Fruit fly (Drosophila melanogaster) whole organism, embryonic: ENCODE results near the gene Yip1d1.
A peak's percentile ranks its signal among the peaks of the same experiment; 100 is the strongest.

ENCODE experiments used
- Atf-2 ChIP-seq: fragments of 200-800 bp; sonication (Bioruptor generic); optimal IDR thresholded peaks from 2 replicates; lab custom pipeline; 2016; ENCODE audit warnings: missing biosample characterization, missing genetic modification characterization
- Awh ChIP-seq: fragments of 200-800 bp; sonication (Bioruptor generic); IDR thresholded peaks from 2 replicates; pipeline ENCODE4, ENCODE4 v1.3.6; 2022; ENCODE audit warnings: missing biosample characterization, missing genetic modification characterization
- CG12071 ChIP-seq: fragments of 200-800 bp; sonication (Bioruptor generic); optimal IDR thresholded peaks from 3 replicates; lab custom pipeline; 2018; ENCODE audit warnings: missing biosample characterization, mild to moderate bottlenecking, missing genetic modification characterization
- CG13624 ChIP-seq: fragments of 200-800 bp; sonication (Bioruptor generic); optimal IDR thresholded peaks from 2 replicates; lab custom pipeline; 2016; ENCODE audit warnings: missing biosample characterization, missing genetic modification characterization
- CG13775 ChIP-seq: fragments of 200-800 bp; sonication (Bioruptor generic); optimal IDR thresholded peaks from 3 replicates; lab custom pipeline; 2017; ENCODE audit warnings: missing biosample characterization, mild to moderate bottlenecking, missing genetic modification characterization
- CG14050 ChIP-seq: fragments of 200-800 bp; sonication (Bioruptor generic); IDR thresholded peaks from 3 replicates; pipeline ENCODE4 v1.3.6; 2022; ENCODE audit warnings: missing biosample characterization, missing genetic modification characterization
- CG14710 ChIP-seq: fragments of 200-800 bp; sonication (Bioruptor generic); optimal IDR thresholded peaks from 3 replicates; lab custom pipeline; 2019; ENCODE audit warnings: missing biosample characterization, mild to moderate bottlenecking, missing genetic modification characterization, moderate library complexity
- CG14860 ChIP-seq: fragments of 200-800 bp; sonication (Bioruptor generic); IDR thresholded peaks from 3 replicates; pipeline ENCODE4 v1.3.6; 2022; ENCODE audit warnings: missing biosample characterization, missing genetic modification characterization; ENCODE audit not compliant: partially characterized antibody
- CG15479 ChIP-seq: fragments of 200-800 bp; sonication (Bioruptor generic); optimal IDR thresholded peaks from 3 replicates; lab custom pipeline; 2019; ENCODE audit warnings: missing biosample characterization, mild to moderate bottlenecking, missing genetic modification characterization, moderate library complexity
- CG15601 ChIP-seq: fragments of 200-800 bp; sonication (Bioruptor generic); optimal IDR thresholded peaks from 3 replicates; lab custom pipeline; 2019; ENCODE audit warnings: missing biosample characterization, mild to moderate bottlenecking, missing genetic modification characterization, moderate library complexity
- CG17829 ChIP-seq: fragments of 200-800 bp; optimal IDR thresholded peaks from 2 replicates; lab custom pipeline; 2019; ENCODE audit warnings: missing biosample characterization, mild to moderate bottlenecking, missing genetic modification characterization, moderate library complexity
- CG18599 ChIP-seq: fragments of 200-800 bp; sonication (Bioruptor generic); optimal IDR thresholded peaks from 3 replicates; lab custom pipeline; 2017; ENCODE audit warnings: missing biosample characterization, missing genetic modification characterization, mild to moderate bottlenecking, moderate library complexity, missing genetic modification reagents
- CG3847 ChIP-seq: fragments of 200-800 bp; sonication (Bioruptor generic); IDR thresholded peaks from 2 replicates; pipeline ENCODE4 v1.3.6; 2022; ENCODE audit warnings: missing biosample characterization, missing genetic modification characterization
- CG4424 ChIP-seq: fragments of 200-800 bp; sonication (Bioruptor generic); optimal IDR thresholded peaks from 3 replicates; lab custom pipeline; 2016; ENCODE audit warnings: missing biosample characterization, missing genetic modification characterization
- CG6272 ChIP-seq: fragments of 200-800 bp; sonication (Bioruptor generic); IDR thresholded peaks from 2 replicates; pipeline ENCODE4 v1.3.6; 2022; ENCODE audit warnings: missing biosample characterization, missing genetic modification characterization
- CG7786 ChIP-seq: fragments of 200-800 bp; sonication (Bioruptor generic); optimal IDR thresholded peaks from 2 replicates; lab custom pipeline; 2016; ENCODE audit warnings: missing biosample characterization, missing genetic modification characterization
- CG8089 ChIP-seq: fragments of 200-800 bp; sonication (Bioruptor generic); optimal IDR thresholded peaks from 3 replicates; lab custom pipeline; 2016; ENCODE audit warnings: missing biosample characterization, missing genetic modification characterization
- Drgx ChIP-seq: fragments of 200-800 bp; sonication (Bioruptor generic); IDR thresholded peaks from 2 replicates; pipeline ENCODE4 v1.3.6; 2022; ENCODE audit warnings: missing biosample characterization, missing genetic modification characterization
- Jarid2 ChIP-seq: fragments of 200-800 bp; sonication (Bioruptor generic); optimal IDR thresholded peaks from 3 replicates; lab custom pipeline; 2017; ENCODE audit warnings: mild to moderate bottlenecking, missing biosample characterization, missing genetic modification reagents, missing genetic modification characterization
- Mrtf ChIP-seq: fragments of 200-800 bp; sonication (Bioruptor generic); IDR thresholded peaks from 3 replicates; pipeline ENCODE4 v1.3.6; 2022; ENCODE audit warnings: missing biosample characterization, missing genetic modification characterization
- Nf-YB ChIP-seq: fragments of 200-800 bp; sonication (Bioruptor generic); optimal IDR thresholded peaks from 3 replicates; lab custom pipeline; 2019; ENCODE audit warnings: missing biosample characterization, mild to moderate bottlenecking, missing genetic modification characterization, moderate library complexity
- Opbp ChIP-seq: fragments of 200-800 bp; sonication (Bioruptor generic); IDR thresholded peaks from 3 replicates; pipeline ENCODE4 v1.3.6; 2022; ENCODE audit warnings: missing biosample characterization, missing genetic modification characterization; ENCODE audit not compliant: partially characterized antibody
- PHDP ChIP-seq: fragments of 200-800 bp; sonication (Bioruptor generic); optimal IDR thresholded peaks from 3 replicates; lab custom pipeline; 2018; ENCODE audit warnings: missing biosample characterization, mild to moderate bottlenecking, missing genetic modification characterization, moderate library complexity
- Sox100B ChIP-seq: fragments of 200-800 bp; sonication (Bioruptor generic); optimal IDR thresholded peaks from 3 replicates; lab custom pipeline; 2018; ENCODE audit warnings: missing biosample characterization, mild to moderate bottlenecking, missing genetic modification characterization
- Taf1 ChIP-seq: fragments of 200-800 bp; sonication (Bioruptor generic); IDR thresholded peaks from 2 replicates; pipeline ENCODE4 v1.3.6; 2022; ENCODE audit warnings: missing biosample characterization, missing genetic modification characterization
- Trl ChIP-seq, 3 experiments: fragments of >200 bp in 2 of 3; fragments of 200-800 bp in 1 of 3; sonication (Bioruptor generic) in 1 of 3; optimal IDR thresholded peaks; 2 replicates in 1 of 3; 3 replicates in 2 of 3; lab custom pipeline; 2016 to 2017; ENCODE audit warnings: missing biosample characterization in 1 of 3, missing genetic modification characterization in 1 of 3
- ap ChIP-seq: fragments of 200-800 bp; sonication (Bioruptor generic); IDR thresholded peaks from 2 replicates; pipeline ENCODE4 v1.3.6; 2022; ENCODE audit warnings: missing biosample characterization, missing genetic modification characterization
- bab2 ChIP-seq: fragments of 200-800 bp; sonication (Bioruptor generic); optimal IDR thresholded peaks from 2 replicates; lab custom pipeline; 2016; ENCODE audit warnings: missing biosample characterization, missing genetic modification characterization
- crp ChIP-seq, 2 experiments: fragments of 200-800 bp; sonication (Bioruptor generic); optimal IDR thresholded peaks; 2 replicates in 1 of 2; 3 replicates in 1 of 2; lab custom pipeline; 2017; ENCODE audit warnings: missing biosample characterization in 2 of 2, missing genetic modification characterization in 2 of 2, mild to moderate bottlenecking in 1 of 2, moderate library complexity in 1 of 2
- esg ChIP-seq: fragments of 200-800 bp; sonication (Bioruptor generic); conservative IDR thresholded peaks from 2 replicates; pipeline ENCODE4 v1.3.6; 2022; ENCODE audit warnings: missing biosample characterization, missing genetic modification characterization
- gcm2 ChIP-seq: fragments of 200-800 bp; sonication (Bioruptor generic); optimal IDR thresholded peaks from 2 replicates; lab custom pipeline; 2016; ENCODE audit warnings: missing biosample characterization, missing genetic modification characterization
- hb ChIP-seq: fragments of 200-800 bp; sonication (Bioruptor generic); IDR thresholded peaks from 3 replicates; pipeline ENCODE4 v1.3.6; 2022; ENCODE audit warnings: missing biosample characterization, missing genetic modification characterization; ENCODE audit not compliant: partially characterized antibody
- hbn ChIP-seq: fragments of 200-800 bp; sonication (Bioruptor generic); IDR thresholded peaks from 2 replicates; pipeline ENCODE4 v1.3.6; 2022; ENCODE audit warnings: missing biosample characterization, missing genetic modification characterization; ENCODE audit not compliant: partially characterized antibody
- ind ChIP-seq: fragments of 200-800 bp; sonication (Bioruptor generic); optimal IDR thresholded peaks from 3 replicates; lab custom pipeline; 2016; ENCODE audit warnings: missing biosample characterization, missing genetic modification characterization
- lab ChIP-seq: fragments of 200-800 bp; sonication (Bioruptor generic); optimal IDR thresholded peaks from 3 replicates; lab custom pipeline; 2017; ENCODE audit warnings: missing biosample characterization, missing genetic modification characterization, mild to moderate bottlenecking, moderate library complexity, missing genetic modification reagents
- mam ChIP-seq: fragments of 200-800 bp; sonication (Bioruptor generic); optimal IDR thresholded peaks from 3 replicates; lab custom pipeline; 2016; ENCODE audit warnings: missing biosample characterization, missing genetic modification characterization
- odd ChIP-seq: fragments of 200-800 bp; sonication (Bioruptor generic); optimal IDR thresholded peaks from 2 replicates; lab custom pipeline; 2017; ENCODE audit warnings: missing biosample characterization, mild to moderate bottlenecking, missing genetic modification characterization
- pan ChIP-seq, 4 experiments: fragments of >200 bp in 3 of 4; fragments of 200-800 bp in 1 of 4; sonication (Bioruptor generic) in 1 of 4; optimal IDR thresholded peaks in 3 of 4; IDR thresholded peaks in 1 of 4; 2 replicates each; pipeline versions ENCODE4 v1.3.6 to Lab custom; 2017 to 2022; ENCODE audit warnings: missing biosample characterization in 2 of 4, missing genetic modification characterization in 2 of 4, mixed read lengths in 1 of 4
- pnt ChIP-seq: fragments of 200-800 bp; sonication (Bioruptor generic); optimal IDR thresholded peaks from 3 replicates; lab custom pipeline; 2016; ENCODE audit warnings: missing biosample characterization, missing genetic modification characterization
- pzg ChIP-seq: fragments of 200-800 bp; sonication (Bioruptor generic); optimal IDR thresholded peaks from 3 replicates; lab custom pipeline; 2018; ENCODE audit warnings: missing biosample characterization, mild to moderate bottlenecking, missing genetic modification characterization, moderate library complexity
- sisA ChIP-seq: fragments of 200-800 bp; sonication (Bioruptor generic); IDR thresholded peaks from 2 replicates; pipeline ENCODE4 v1.3.6; 2022; ENCODE audit warnings: missing biosample characterization, missing genetic modification characterization
- slp2 ChIP-seq: fragments of 200-800 bp; sonication (Bioruptor generic); optimal IDR thresholded peaks from 2 replicates; lab custom pipeline; 2016; ENCODE audit warnings: missing biosample characterization, missing genetic modification characterization
- sr ChIP-seq: fragments of 200-800 bp; sonication (Bioruptor generic); IDR thresholded peaks from 3 replicates; pipeline ENCODE4 v1.3.6; 2022; ENCODE audit warnings: missing biosample characterization, missing genetic modification characterization
- unc-4 ChIP-seq: fragments of 200-800 bp; sonication (Bioruptor generic); IDR thresholded peaks from 2 replicates; pipeline ENCODE4 v1.3.6; 2022; ENCODE audit warnings: missing biosample characterization, missing genetic modification characterization; ENCODE audit not compliant: partially characterized antibody
- vnd ChIP-seq: fragments of 200-800 bp; sonication (Bioruptor generic); IDR thresholded peaks from 3 replicates; pipeline ENCODE4 v1.3.6; 2022; ENCODE audit warnings: missing biosample characterization, missing genetic modification characterization; ENCODE audit not compliant: partially characterized antibody
- zen ChIP-seq: fragments of 200-800 bp; sonication (Bioruptor generic); optimal IDR thresholded peaks from 3 replicates; lab custom pipeline; 2018; ENCODE audit warnings: missing biosample characterization, mild to moderate bottlenecking, missing genetic modification characterization, moderate library complexity
- zf30C ChIP-seq: fragments of 200-800 bp; sonication (Bioruptor generic); optimal IDR thresholded peaks from 3 replicates; lab custom pipeline; 2018; ENCODE audit warnings: missing biosample characterization, mild to moderate bottlenecking, missing genetic modification characterization
- zfh1 ChIP-seq: fragments of 200-800 bp; sonication (Bioruptor generic); IDR thresholded peaks from 3 replicates; pipeline ENCODE4 v1.3.6; 2022; ENCODE audit warnings: missing biosample characterization, missing genetic modification characterization

The Yip1d1 gene

dm6 chr2L:13018992-13019484 lies 18.6 kb upstream of the Yip1d1 start, which contains the start of gene Ube4B (continued):
- TF ChIP-seq Sox100B (GFP tag; lab: Kevin White, UChicago) (no peak), pzg (GFP tag; lab: Kevin White, UChicago) (peak; percentile 94), CG15601 (tag; lab: Kevin White, UChicago) (no peak), CG3847 (GFP tag; lab: Robert Waterston, UW) (peak; percentile 85), CG13775 (GFP tag; lab: Kevin White, UChicago) (peak; percentile 48), esg (GFP tag; lab: Robert Waterston, UW) (peak; percentile 26; the same call in 1 of the 2 replicates), Nf-YB (GFP tag; lab: Kevin White, UChicago) (no peak), CG14860 (GFP tag; lab: Robert Waterston, UW) (peak; percentile 78), Drgx (peak; percentile 57; the same call in 1 of the 2 replicates), pnt (GFP tag; lab: Kevin White, UChicago) (peak; percentile 57), bab2 (peak; percentile 71), Opbp (GFP tag; lab: Robert Waterston, UW) (peak; percentile 85), unc-4 (peak; percentile 83), Taf1 (GFP tag; lab: Robert Waterston, UW) (no peak), vnd (peak; percentile 76), mam (GFP tag; lab: Kevin White, UChicago) (peak; percentile 81), slp2 (GFP tag; lab: Kevin White, UChicago) (peak; percentile 17), sr (GFP tag; lab: Robert Waterston, UW) (no peak), Mrtf (GFP tag; lab: Robert Waterston, UW) (peak; percentile 56; the same call in 1 of the 3 replicates), Trl (optimal IDR thresholded peaks at IDR 0.05; lab: Kevin White, UChicago) (no peak), Trl (GFP tag; optimal IDR thresholded peaks at IDR 0.05; lab: Kevin White, UChicago) (peak; percentile 61), zf30C (GFP tag; lab: Kevin White, UChicago) (no peak), Jarid2 (GFP tag; lab: Kevin White, UChicago) (no peak), CG14710 (tag; lab: Kevin White, UChicago) (peak; percentile 97), ind (GFP tag; lab: Kevin White, UChicago) (peak; percentile 62), zen (peak; percentile 59), CG14050 (no peak; the same call in 2 of the 3 replicates), PHDP (no peak), hb (GFP tag; lab: Robert Waterston, UW) (peak; percentile 82), ap (no peak), zfh1 (GFP tag; lab: Robert Waterston, UW) (peak; percentile 64), Awh (GFP tag; lab: Robert Waterston, UW) (no peak), CG15479 (GFP tag; lab: Kevin White, UChicago) (no peak), pan (optimal IDR thresholded peaks at IDR 0.05; lab: Kevin White, UChicago) (no peak), pan (GFP tag; optimal IDR thresholded peaks at IDR 0.05 in 1 of 2, IDR thresholded peaks at IDR 0.05 in 1 of 2) (peak in 1 of 2 experiments; percentile 73), hbn (GFP tag; lab: Robert Waterston, UW) (peak; percentile 82), CG17829 (peak; percentile 68), crp (GFP tag; optimal IDR thresholded peaks at IDR 0.05; lab: Kevin White, UChicago) (peak in 1 of 2 experiments; percentile 8), Atf-2 (GFP tag; lab: Kevin White, UChicago) (no peak), lab (no peak), gcm2 (GFP tag; lab: Kevin White, UChicago) (no peak), odd (GFP tag; lab: Kevin White, UChicago) (no peak), CG18599 (GFP tag; lab: Kevin White, UChicago) (no peak), CG7786 (GFP tag; lab: Kevin White, UChicago) (peak; percentile 73), CG6272 (GFP tag; lab: Robert Waterston, UW) (peak; percentile 62; the same call in 1 of the 2 replicates), CG4424 (no peak), CG13624 (GFP tag; lab: Kevin White, UChicago) (peak; percentile 86), CG12071 (no peak), CG8089 (GFP tag; lab: Kevin White, UChicago) (peak; percentile 56), sisA (GFP tag; lab: Robert Waterston, UW) (peak; percentile 57; the same call in 1 of the 2 replicates)
